Worm (Caenorhabditis elegans) whole organism, mixed stage, embryonic: ENCODE measurements around the gene zzz-1.

ENCODE experiments used
- blmp-1 ChIP-seq: fragments of 150-350 bp; optimal IDR thresholded peaks from 2 replicates; lab custom pipeline; 2014; ENCODE audit warnings: missing biosample characterization, missing genetic modification characterization
- elt-1 ChIP-seq: sonication (generic microtip); optimal IDR thresholded peaks from 2 replicates; lab custom pipeline; 2017; ENCODE audit warnings: missing genetic modification characterization, mild to moderate bottlenecking, missing compliant biosample characterization, antibody characterized with exemption, moderate library complexity, borderline replicate concordance; ENCODE audit not compliant: insufficient read depth
- elt-3 ChIP-seq: fragments of 150-350 bp; optimal IDR thresholded peaks from 2 replicates; lab custom pipeline; 2014; ENCODE audit warnings: missing biosample characterization, missing genetic modification characterization
- ham-2 ChIP-seq: fragments of 200-800 bp; sonication (Bioruptor generic); optimal IDR thresholded peaks from 2 replicates; lab custom pipeline; 2018; ENCODE audit warnings: mild to moderate bottlenecking, missing genetic modification characterization, missing compliant biosample characterization
- mep-1 ChIP-seq: fragments of 150-350 bp; optimal IDR thresholded peaks from 2 replicates; lab custom pipeline; 2017; ENCODE audit warnings: missing biosample characterization, missing genetic modification reagents, missing genetic modification characterization, inconsistent platforms
- nhr-237 ChIP-seq: fragments of 150-350 bp; optimal IDR thresholded peaks from 2 replicates; lab custom pipeline; 2014; ENCODE audit warnings: missing biosample characterization, missing genetic modification characterization
- sptf-1 ChIP-seq: sonication (generic microtip); optimal IDR thresholded peaks from 2 replicates; lab custom pipeline; 2017; ENCODE audit warnings: mild to moderate bottlenecking, missing genetic modification characterization, moderate library complexity, missing compliant biosample characterization
- unc-120 ChIP-seq: sonication (generic microtip); optimal IDR thresholded peaks from 2 replicates; lab custom pipeline; 2017; ENCODE audit warnings: missing genetic modification characterization, missing compliant biosample characterization; ENCODE audit not compliant: poor library complexity, severe bottlenecking

- TF ChIP-seq nhr-237 (tag; lab: Kevin White, UChicago) (no peak), mep-1 (tag; lab: Kevin White, UChicago) (no peak), unc-120 (tag; lab: Kevin White, UChicago) (no peak), elt-3 (tag; lab: Kevin White, UChicago) (no peak), elt-1 (tag; lab: Kevin White, UChicago) (no peak), ham-2 (no peak), blmp-1 (no peak), sptf-1 (no peak)
These were observed 23.4 kb upstream of the zzz-1 start, which contains the start of gene F58B4.5 for ce11 chrV:10932411-10932810.
